Worm (Caenorhabditis elegans) whole organism, midembryonic: Measurements from ENCODE around the gene ttr-13.

Experiments used
- cog-1 ChIP-seq: sonication (generic microtip); optimal IDR thresholded peaks from 2 replicates; lab custom pipeline; 2016; ENCODE audit warnings: missing genetic modification characterization, missing compliant biosample characterization
- flt-1 ChIP-seq: fragments of 200-800 bp; sonication (Bioruptor generic); IDR thresholded peaks from 2 replicates; pipeline ENCODE4 v1.3.6; 2022; ENCODE audit warnings: missing genetic modification characterization, missing compliant biosample characterization
- med-1 ChIP-seq: sonication (generic microtip); optimal IDR thresholded peaks from 2 replicates; lab custom pipeline; 2017; ENCODE audit warnings: missing genetic modification characterization, mild to moderate bottlenecking, missing compliant biosample characterization, antibody characterized with exemption, missing genetic modification reagents; ENCODE audit not compliant: insufficient read depth
- tab-1 ChIP-seq: fragments of 200-800 bp; sonication (Bioruptor generic); IDR thresholded peaks from 2 replicates; pipeline ENCODE4 v1.3.6; 2022; ENCODE audit warnings: missing genetic modification characterization, missing compliant biosample characterization
- ztf-29 ChIP-seq: fragments of 200-800 bp; sonication (Bioruptor generic); IDR thresholded peaks from 2 replicates; pipeline ENCODE4 v1.3.6; 2022; ENCODE audit warnings: missing genetic modification reagents, missing genetic modification characterization, missing compliant biosample characterization

DNA sequence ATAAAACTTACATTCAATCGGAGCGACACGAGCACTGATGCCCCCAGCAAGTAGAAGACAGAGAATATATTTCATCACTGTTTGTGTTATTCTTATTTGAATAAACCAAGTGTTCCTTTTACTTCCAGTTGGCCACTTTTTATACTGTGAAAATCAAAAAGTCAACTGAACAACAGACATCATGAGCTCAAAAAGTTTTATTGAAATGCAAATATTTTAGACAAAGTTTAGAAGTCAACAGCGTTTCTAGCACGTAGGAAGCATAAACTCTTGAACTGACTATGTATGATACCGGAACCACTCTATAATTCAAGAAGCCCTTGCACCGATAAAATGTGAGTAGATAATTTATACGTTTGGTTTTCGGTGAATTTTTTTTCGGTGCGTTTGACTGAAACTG lies 5.5 kb downstream of the ttr-13 start, which contains the start of gene F46B3.14:
- TF ChIP-seq ztf-29 (GFP tag; lab: Robert Waterston, UW) (no peak), cog-1 (no peak), med-1 (GFP tag; lab: Kevin White, UChicago) (no peak), flt-1 (no peak), tab-1 (no peak)
